Fruit fly (Drosophila melanogaster) whole organism, embryonic: ENCODE measurements around the gene LPCAT.

Experiments
- ATbp ChIP-seq: fragments of 200-800 bp; sonication (Bioruptor generic); optimal IDR thresholded peaks from 2 replicates; lab custom pipeline; 2017; ENCODE audit warnings: missing biosample characterization, mild to moderate bottlenecking, missing genetic modification characterization, missing genetic modification reagents
- Adf1 ChIP-seq: fragments of 200-800 bp; sonication (Bioruptor generic); IDR thresholded peaks from 2 replicates; pipeline ENCODE4 v1.3.6; 2022; ENCODE audit warnings: missing biosample characterization, missing genetic modification characterization
- Atf3 ChIP-seq: fragments of 200-800 bp; sonication (Bioruptor generic); optimal IDR thresholded peaks from 3 replicates; lab custom pipeline; 2016; ENCODE audit warnings: missing biosample characterization, missing genetic modification characterization
- Atf6 ChIP-seq: fragments of 200-800 bp; sonication (Bioruptor generic); IDR thresholded peaks from 2 replicates; pipeline ENCODE4 v1.3.6; 2022; ENCODE audit warnings: missing biosample characterization, missing genetic modification characterization
- Blimp-1 ChIP-seq: fragments of 200-800 bp; sonication (Bioruptor generic); optimal IDR thresholded peaks from 3 replicates; lab custom pipeline; 2018; ENCODE audit warnings: missing biosample characterization, missing genetic modification characterization, mild to moderate bottlenecking, moderate library complexity, missing genetic modification reagents
- CG10267 ChIP-seq: fragments of 200-800 bp; sonication (Bioruptor generic); optimal IDR thresholded peaks from 2 replicates; lab custom pipeline; 2018; ENCODE audit warnings: missing biosample characterization, mild to moderate bottlenecking, missing genetic modification characterization, moderate library complexity
- CG10565 ChIP-seq: fragments of 200-800 bp; sonication (Bioruptor generic); optimal IDR thresholded peaks from 3 replicates; lab custom pipeline; 2016; ENCODE audit warnings: missing biosample characterization, mild to moderate bottlenecking, missing genetic modification characterization
- CG10959 ChIP-seq: fragments of 200-800 bp; sonication (Bioruptor generic); IDR thresholded peaks from 2 replicates; pipeline ENCODE4 v1.3.6; 2022; ENCODE audit warnings: missing biosample characterization, missing genetic modification characterization
- CG10979 ChIP-seq: fragments of 200-800 bp; sonication (Bioruptor generic); optimal IDR thresholded peaks from 2 replicates; lab custom pipeline; 2018; ENCODE audit warnings: missing biosample characterization, mild to moderate bottlenecking, missing genetic modification characterization, moderate library complexity
- CG11247 ChIP-seq: fragments of 200-800 bp; sonication (Bioruptor generic); IDR thresholded peaks from 2 replicates; pipeline ENCODE4 v1.3.6; 2022; ENCODE audit warnings: missing biosample characterization, missing genetic modification characterization
- CG11398 ChIP-seq: fragments of 200-800 bp; sonication (Bioruptor generic); optimal IDR thresholded peaks from 2 replicates; lab custom pipeline; 2016; ENCODE audit warnings: missing biosample characterization, missing genetic modification characterization
- CG18619 ChIP-seq: fragments of 200-800 bp; sonication (Bioruptor generic); optimal IDR thresholded peaks from 3 replicates; lab custom pipeline; 2017; ENCODE audit warnings: missing biosample characterization, mild to moderate bottlenecking, missing genetic modification characterization
- CG2678 ChIP-seq: fragments of 200-800 bp; sonication (Bioruptor generic); optimal IDR thresholded peaks from 3 replicates; lab custom pipeline; 2019; ENCODE audit warnings: missing biosample characterization, mild to moderate bottlenecking, missing genetic modification characterization, moderate library complexity
- CG31365 ChIP-seq: fragments of 200-800 bp; sonication (Bioruptor generic); optimal IDR thresholded peaks from 2 replicates; lab custom pipeline; 2018; ENCODE audit warnings: missing biosample characterization, mild to moderate bottlenecking, missing genetic modification characterization
- CG31441 ChIP-seq: fragments of 200-800 bp; sonication (Bioruptor generic); IDR thresholded peaks from 2 replicates; pipeline ENCODE4 v1.3.6; 2022; ENCODE audit warnings: missing biosample characterization, missing genetic modification characterization
- CG3163 ChIP-seq: fragments of 200-800 bp; sonication (Bioruptor generic); optimal IDR thresholded peaks from 3 replicates; lab custom pipeline; 2016; ENCODE audit warnings: missing biosample characterization, missing genetic modification characterization
- CG33557 ChIP-seq: fragments of 200-800 bp; sonication (Bioruptor generic); optimal IDR thresholded peaks from 2 replicates; lab custom pipeline; 2019; ENCODE audit warnings: missing biosample characterization, mild to moderate bottlenecking, missing genetic modification characterization, moderate library complexity
- CG34422 ChIP-seq: fragments of 200-800 bp; sonication (Bioruptor generic); IDR thresholded peaks from 3 replicates; pipeline ENCODE4 v1.3.6; 2022; ENCODE audit warnings: missing biosample characterization, missing genetic modification characterization
- CG3838 ChIP-seq: fragments of 200-800 bp; sonication (Bioruptor generic); optimal IDR thresholded peaks from 3 replicates; lab custom pipeline; 2016; ENCODE audit warnings: missing biosample characterization, missing genetic modification characterization
- CG5953 ChIP-seq: fragments of 200-800 bp; sonication (Bioruptor generic); IDR thresholded peaks from 2 replicates; pipeline ENCODE4 v1.3.6; 2022; ENCODE audit warnings: missing biosample characterization, missing genetic modification characterization
- CG7271 ChIP-seq: fragments of 200-800 bp; sonication (Bioruptor generic); optimal IDR thresholded peaks from 2 replicates; lab custom pipeline; 2018; ENCODE audit warnings: missing biosample characterization, mild to moderate bottlenecking, missing genetic modification characterization, moderate library complexity
- CG8478 ChIP-seq: fragments of >200 bp; optimal IDR thresholded peaks from 2 replicates; lab custom pipeline; 2018
- Doc3 ChIP-seq: fragments of 200-800 bp; sonication (Bioruptor generic); IDR thresholded peaks from 3 replicates; pipeline ENCODE4 v1.3.6; 2022; ENCODE audit warnings: missing biosample characterization, missing genetic modification characterization; ENCODE audit not compliant: partially characterized antibody
- Gsc ChIP-seq: fragments of 200-800 bp; sonication (Bioruptor generic); IDR thresholded peaks from 2 replicates; pipeline ENCODE4 v1.3.6; 2022; ENCODE audit warnings: missing biosample characterization, missing genetic modification characterization
- HLH54F ChIP-seq: fragments of 200-800 bp; sonication (Bioruptor generic); optimal IDR thresholded peaks from 3 replicates; lab custom pipeline; 2016; ENCODE audit warnings: missing biosample characterization, missing genetic modification characterization
- HmgD ChIP-seq: fragments of 200-800 bp; sonication (Bioruptor generic); optimal IDR thresholded peaks from 3 replicates; lab custom pipeline; 2016; ENCODE audit warnings: missing biosample characterization, missing genetic modification characterization
- Hr39 ChIP-seq: fragments of >200 bp; optimal IDR thresholded peaks from 2 replicates; lab custom pipeline; 2017
- MESR4 ChIP-seq: fragments of 200-800 bp; sonication (Bioruptor generic); optimal IDR thresholded peaks from 2 replicates; lab custom pipeline; 2018; ENCODE audit warnings: missing biosample characterization, mild to moderate bottlenecking, missing genetic modification characterization, moderate library complexity
- MTF-1 ChIP-seq: fragments of 200-800 bp; sonication (Bioruptor generic); optimal IDR thresholded peaks from 2 replicates; lab custom pipeline; 2018; ENCODE audit warnings: missing biosample characterization, mild to moderate bottlenecking, missing genetic modification characterization, borderline replicate concordance
- Med ChIP-seq: fragments of 200-800 bp; sonication (Bioruptor generic); peaks from one replicate; lab custom pipeline; 2016; ENCODE audit warnings: missing biosample characterization, missing genetic modification characterization, mild to moderate bottlenecking, inconsistent platforms, moderate library complexity
- Ravus ChIP-seq: fragments of 200-800 bp; sonication (Bioruptor generic); IDR thresholded peaks from 2 replicates; pipeline ENCODE4 v1.3.6; 2022; ENCODE audit warnings: missing biosample characterization, missing genetic modification characterization
- Usf ChIP-seq: fragments of 200-800 bp; sonication (Bioruptor generic); optimal IDR thresholded peaks from 2 replicates; lab custom pipeline; 2017; ENCODE audit warnings: missing genotype, missing biosample characterization, missing genetic modification characterization
- al ChIP-seq: fragments of 200-800 bp; sonication (Bioruptor generic); IDR thresholded peaks from 2 replicates; pipeline ENCODE4 v1.3.6; 2022; ENCODE audit warnings: missing biosample characterization, missing genetic modification characterization
- ase ChIP-seq: fragments of 200-800 bp; sonication (Bioruptor generic); IDR thresholded peaks from 3 replicates; pipeline ENCODE4 v1.3.6; 2022; ENCODE audit warnings: missing biosample characterization, missing genetic modification characterization
- ato ChIP-seq: fragments of 200-800 bp; sonication (Bioruptor generic); IDR thresholded peaks from 2 replicates; pipeline ENCODE4 v1.3.6; 2022; ENCODE audit warnings: missing biosample characterization, missing genetic modification characterization; ENCODE audit not compliant: partially characterized antibody
- fd64A ChIP-seq: fragments of 200-800 bp; sonication (Bioruptor generic); optimal IDR thresholded peaks from 3 replicates; lab custom pipeline; 2018; ENCODE audit warnings: missing biosample characterization, mild to moderate bottlenecking, missing genetic modification characterization
- fru ChIP-seq: fragments of >200 bp; optimal IDR thresholded peaks from 2 replicates; lab custom pipeline; 2017
- fu2 ChIP-seq: fragments of 200-800 bp; sonication (Bioruptor generic); optimal IDR thresholded peaks from 2 replicates; lab custom pipeline; 2016; ENCODE audit warnings: missing biosample characterization, missing genetic modification characterization
- gem ChIP-seq: fragments of 200-800 bp; sonication (Bioruptor generic); optimal IDR thresholded peaks from 2 replicates; lab custom pipeline; 2019; ENCODE audit warnings: missing biosample characterization, mild to moderate bottlenecking, missing genetic modification characterization, moderate library complexity
- inv ChIP-seq: fragments of 200-800 bp; sonication (Bioruptor generic); IDR thresholded peaks from 2 replicates; pipeline ENCODE4 v1.3.6; 2022; ENCODE audit warnings: missing biosample characterization, missing genetic modification characterization; ENCODE audit not compliant: partially characterized antibody
- lmd ChIP-seq: fragments of 200-800 bp; sonication (Bioruptor generic); IDR thresholded peaks from 2 replicates; pipeline ENCODE4 v1.3.6; 2022; ENCODE audit warnings: missing biosample characterization, missing genetic modification characterization
- luna ChIP-seq: fragments of 200-800 bp; sonication (Bioruptor generic); optimal IDR thresholded peaks from 2 replicates; lab custom pipeline; 2016; ENCODE audit warnings: missing biosample characterization, missing genetic modification characterization
- phol ChIP-seq: fragments of 200-800 bp; sonication (Bioruptor generic); optimal IDR thresholded peaks from 3 replicates; lab custom pipeline; 2018; ENCODE audit warnings: missing biosample characterization, mild to moderate bottlenecking, missing genetic modification characterization, moderate library complexity
- pnt ChIP-seq: fragments of 200-800 bp; sonication (Bioruptor generic); optimal IDR thresholded peaks from 3 replicates; lab custom pipeline; 2016; ENCODE audit warnings: missing biosample characterization, missing genetic modification characterization
- seq ChIP-seq: fragments of 200-800 bp; sonication (Bioruptor generic); IDR thresholded peaks from 2 replicates; pipeline ENCODE4 v1.3.6; 2022; ENCODE audit warnings: missing biosample characterization, missing genetic modification characterization
- sim ChIP-seq: fragments of 200-800 bp; sonication (Bioruptor generic); IDR thresholded peaks from 2 replicates; pipeline ENCODE4 v1.3.6; 2022; ENCODE audit warnings: missing biosample characterization, missing genetic modification characterization
- sqz ChIP-seq: fragments of 200-800 bp; sonication (Bioruptor generic); optimal IDR thresholded peaks from 3 replicates; lab custom pipeline; 2018; ENCODE audit warnings: missing biosample characterization, mild to moderate bottlenecking, missing genetic modification characterization
- ssp ChIP-seq: fragments of 200-800 bp; sonication (Bioruptor generic); IDR thresholded peaks from 2 replicates; pipeline ENCODE4 v1.3.6; 2022; ENCODE audit warnings: missing biosample characterization, missing genetic modification characterization
- tgo ChIP-seq: fragments of 200-800 bp; sonication (Bioruptor generic); IDR thresholded peaks from 3 replicates; pipeline ENCODE4 v1.3.6; 2022; ENCODE audit warnings: missing biosample characterization, missing genetic modification characterization
- trh ChIP-seq: fragments of 200-800 bp; sonication (Bioruptor generic); optimal IDR thresholded peaks from 2 replicates; lab custom pipeline; 2016; ENCODE audit warnings: missing biosample characterization, missing genetic modification characterization

Gene LPCAT

dm6 chrX:9600083-9600817 is 20.5 kb upstream of the LPCAT start (continued):
- peak; percentile 15 for TF ChIP-seq HmgD (GFP tag; lab: Kevin White, UChicago)
- peak; percentile 46 for TF ChIP-seq Atf3 (GFP tag; lab: Kevin White, UChicago)
- peak; percentile 54 for TF ChIP-seq CG11398 (GFP tag; lab: Kevin White, UChicago)
- peak; percentile 42; the same call in 1 of the 2 replicates for TF ChIP-seq CG10959 (GFP tag; lab: Robert Waterston, UW)
- TF ChIP-seq CG2678 (tag; lab: Kevin White, UChicago), result peak; percentile 90
- TF ChIP-seq ssp (GFP tag; lab: Robert Waterston, UW), result peak; percentile 58
- TF ChIP-seq sqz, result peak; percentile 89
- TF ChIP-seq Med, result peak; percentile 94
- peak; percentile 58 for TF ChIP-seq CG3163
- TF ChIP-seq Doc3 (GFP tag; lab: Robert Waterston, UW), result no peak
- TF ChIP-seq MESR4 (GFP tag; lab: Kevin White, UChicago), result no peak
- TF ChIP-seq CG10565 (GFP tag; lab: Kevin White, UChicago), result peak; percentile 25
- TF ChIP-seq Gsc, result no peak
- TF ChIP-seq CG34422 (GFP tag; lab: Robert Waterston, UW), result peak; percentile 77; the same call in 2 of the 3 replicates
- TF ChIP-seq Usf (GFP tag; lab: Kevin White, UChicago), result peak; percentile 40
- TF ChIP-seq HLH54F (GFP tag; lab: Kevin White, UChicago), result peak; percentile 79
- TF ChIP-seq CG11247, result 0 out of 2 replicates have a peak, but pooled peaks have one; percentile 34
- TF ChIP-seq lmd, result peak; percentile 77
- peak; percentile 20 for TF ChIP-seq fd64A
- TF ChIP-seq luna (GFP tag; lab: Kevin White, UChicago), result peak; percentile 32
- TF ChIP-seq CG10267 (tag; lab: Kevin White, UChicago), result peak; percentile 53
- TF ChIP-seq Hr39 (lab: Kevin White, UChicago), result no peak
- TF ChIP-seq MTF-1 (GFP tag; lab: Kevin White, UChicago), result no peak
- TF ChIP-seq CG8478 (lab: Kevin White, UChicago), result no peak
- TF ChIP-seq fru, result no peak
- peak; percentile 61 for TF ChIP-seq trh (GFP tag; lab: Kevin White, UChicago)
- no peak for TF ChIP-seq CG33557 (GFP tag; lab: Kevin White, UChicago)
- TF ChIP-seq Ravus (GFP tag; lab: Robert Waterston, UW), result no peak
- TF ChIP-seq tgo (GFP tag; lab: Robert Waterston, UW), result peak; percentile 69
- peak; percentile 74 for TF ChIP-seq CG31441
- TF ChIP-seq gem (tag; lab: Kevin White, UChicago), result peak; percentile 85
- TF ChIP-seq CG31365 (tag; lab: Kevin White, UChicago), result peak; percentile 31
- no peak for TF ChIP-seq inv (GFP tag; lab: Robert Waterston, UW)
- no peak for TF ChIP-seq ato (GFP tag; lab: Robert Waterston, UW)
- peak; percentile 78 for TF ChIP-seq Atf6 (GFP tag; lab: Robert Waterston, UW)
- TF ChIP-seq phol (tag; lab: Kevin White, UChicago), result peak; percentile 77
- peak; percentile 72 for TF ChIP-seq CG10979 (tag; lab: Kevin White, UChicago)
- peak; percentile 71 for TF ChIP-seq pnt (GFP tag; lab: Kevin White, UChicago)
- peak; percentile 77 for TF ChIP-seq CG18619 (GFP tag; lab: Kevin White, UChicago)
- peak; percentile 50 for TF ChIP-seq fu2 (GFP tag; lab: Kevin White, UChicago)
- peak; percentile 51; the same call in 1 of the 2 replicates for TF ChIP-seq al (GFP tag; lab: Robert Waterston, UW)
- peak; percentile 52; the same call in 1 of the 2 replicates for TF ChIP-seq seq
- TF ChIP-seq CG7271 (tag; lab: Kevin White, UChicago), result no peak
- no peak for TF ChIP-seq sim (GFP tag; lab: Robert Waterston, UW)
- TF ChIP-seq Adf1 (GFP tag; lab: Robert Waterston, UW), result peak; percentile 3; the same call in 1 of the 2 replicates
- peak; percentile 42 for TF ChIP-seq CG3838
- peak; percentile 73 for TF ChIP-seq ATbp (GFP tag; lab: Kevin White, UChicago)
- TF ChIP-seq CG5953 (GFP tag; lab: Robert Waterston, UW), result no peak
- peak; percentile 58 for TF ChIP-seq Blimp-1 (GFP tag; lab: Kevin White, UChicago)
- no peak for TF ChIP-seq ase (GFP tag; lab: Robert Waterston, UW)
